Worm (Caenorhabditis elegans) whole organism, L4 larva: ENCODE data around the gene C02B8.12.

ENCODE experiments used
- Y48G9A.11 ChIP-seq: fragments of 200-800 bp; sonication (Bioruptor generic); IDR thresholded peaks from 2 replicates; pipeline ENCODE4 v1.3.6; 2022; ENCODE audit warnings: missing genetic modification reagents, missing genetic modification characterization, missing compliant biosample characterization
- ama-1 ChIP-seq: fragments of 150-350 bp; optimal IDR thresholded peaks from 2 replicates; lab custom pipeline; 2014; ENCODE audit warnings: inconsistent platforms, mixed read lengths
- cey-2 ChIP-seq: sonication (generic microtip); optimal IDR thresholded peaks from 3 replicates; lab custom pipeline; 2017; ENCODE audit warnings: missing genetic modification characterization, mild to moderate bottlenecking, missing compliant biosample characterization, antibody characterized with exemption, borderline replicate concordance; ENCODE audit not compliant: insufficient read depth
- daf-19 ChIP-seq: fragments of 200-800 bp; sonication (Bioruptor generic); conservative IDR thresholded peaks from 2 replicates; pipeline ENCODE4 v1.3.6; 2022; ENCODE audit warnings: missing genetic modification characterization, missing compliant biosample characterization
- mep-1 ChIP-seq: fragments of 150-350 bp; sonication (generic microtip); optimal IDR thresholded peaks from 3 replicates; lab custom pipeline; 2014; ENCODE audit warnings: missing biosample characterization, missing genetic modification characterization
- mxl-2 ChIP-seq: fragments of 200-800 bp; sonication (Bioruptor generic); conservative IDR thresholded peaks from 2 replicates; pipeline ENCODE4 v1.3.6; 2022; ENCODE audit warnings: missing genetic modification reagents, missing genetic modification characterization, missing compliant biosample characterization
- nhr-48 ChIP-seq: sonication (generic microtip); optimal IDR thresholded peaks from 2 replicates; lab custom pipeline; 2016; ENCODE audit warnings: mild to moderate bottlenecking, missing genetic modification characterization, missing compliant biosample characterization
- pqm-1 ChIP-seq: sonication (generic microtip); optimal IDR thresholded peaks from 2 replicates; lab custom pipeline; 2017; ENCODE audit warnings: missing biosample characterization, missing genetic modification characterization
- snpc-1.2 ChIP-seq: fragments of 200-800 bp; sonication (Bioruptor generic); IDR thresholded peaks from 2 replicates; pipeline ENCODE4 v1.3.6; 2022; ENCODE audit warnings: missing genetic modification reagents, missing genetic modification characterization, missing compliant biosample characterization
- unc-62 ChIP-seq, 3 experiments: fragments of 150-350 bp in 1 of 3; sonication (generic microtip); optimal IDR thresholded peaks in 2 of 3; peaks in 1 of 3; 1 replicate in 1 of 3; 2 replicates in 2 of 3; lab custom pipeline; 2014 to 2017; ENCODE audit warnings: missing biosample characterization in 3 of 3, missing genetic modification characterization in 3 of 3, missing genetic modification reagents in 3 of 3, missing genotype in 1 of 3
- vab-7 ChIP-seq: fragments of 200-800 bp; sonication (Bioruptor generic); IDR thresholded peaks from 2 replicates; pipeline ENCODE4 v1.3.6; 2022; ENCODE audit warnings: missing genetic modification reagents, missing genetic modification characterization, missing compliant biosample characterization

- TF ChIP-seq cey-2 (tag; lab: Kevin White, UChicago), result no peak
- TF ChIP-seq nhr-48 (tag; lab: Kevin White, UChicago), result no peak
- TF ChIP-seq pqm-1 (tag; lab: Kevin White, UChicago), result no peak
- TF ChIP-seq Y48G9A.11 (GFP tag; lab: Robert Waterston, UW), result no peak
- TF ChIP-seq daf-19 (GFP tag; lab: Robert Waterston, UW), result no peak
- no peak for TF ChIP-seq ama-1 (lab: Kevin White, UChicago)
- TF ChIP-seq vab-7 (GFP tag; lab: Robert Waterston, UW), result no peak
- TF ChIP-seq snpc-1.2, result no peak
- no peak for TF ChIP-seq mep-1 (tag; lab: Kevin White, UChicago)
- no peak for TF ChIP-seq unc-62 (GFP tag; optimal IDR thresholded peaks at IDR 0.05 in 1 of 2; lab: Kevin White, UChicago)
- TF ChIP-seq unc-62 (tag; optimal IDR thresholded peaks at IDR 0.05; lab: Kevin White, UChicago), result no peak
- no peak for TF ChIP-seq mxl-2 (GFP tag; lab: Robert Waterston, UW)
These were observed 14.6 kb upstream of the C02B8.12 start, which contains the start of gene C02B8.7 for ce11 chrX:8137779-8138178.
